Fruit fly (Drosophila melanogaster) whole organism, embryonic: ENCODE results near the gene CG6195.

Experiments
- BEAF-32 ChIP-seq: fragments of 200-800 bp; sonication (Bioruptor generic); optimal IDR thresholded peaks from 3 replicates; lab custom pipeline; 2017; ENCODE audit warnings: missing biosample characterization, missing genetic modification characterization, mild to moderate bottlenecking, moderate library complexity, missing genetic modification reagents
- Bdp1 ChIP-seq: fragments of 200-800 bp; sonication (Bioruptor generic); optimal IDR thresholded peaks from 3 replicates; lab custom pipeline; 2016; ENCODE audit warnings: missing biosample characterization, missing genetic modification characterization
- CG1024 ChIP-seq: fragments of 200-800 bp; sonication (Bioruptor generic); IDR thresholded peaks from 2 replicates; pipeline ENCODE4 v1.3.6; 2022; ENCODE audit warnings: missing biosample characterization, missing genetic modification characterization
- CG10321 ChIP-seq: fragments of 200-800 bp; sonication (Bioruptor generic); IDR thresholded peaks from 2 replicates; pipeline ENCODE4 v1.3.6; 2022; ENCODE audit warnings: missing biosample characterization, missing genetic modification characterization
- CG10543 ChIP-seq: fragments of 200-800 bp; sonication (Bioruptor generic); optimal IDR thresholded peaks from 3 replicates; lab custom pipeline; 2017; ENCODE audit warnings: missing biosample characterization, mild to moderate bottlenecking, missing genetic modification characterization, moderate library complexity
- CG10979 ChIP-seq: fragments of 200-800 bp; sonication (Bioruptor generic); optimal IDR thresholded peaks from 2 replicates; lab custom pipeline; 2018; ENCODE audit warnings: missing biosample characterization, mild to moderate bottlenecking, missing genetic modification characterization, moderate library complexity
- CG11398 ChIP-seq: fragments of 200-800 bp; sonication (Bioruptor generic); optimal IDR thresholded peaks from 2 replicates; lab custom pipeline; 2016; ENCODE audit warnings: missing biosample characterization, missing genetic modification characterization
- CG11560 ChIP-seq: fragments of 200-800 bp; sonication (Bioruptor generic); IDR thresholded peaks from 3 replicates; pipeline ENCODE4 v1.3.6; 2022; ENCODE audit warnings: missing biosample characterization, missing genetic modification characterization
- CG11695 ChIP-seq: fragments of 200-800 bp; sonication (Bioruptor generic); IDR thresholded peaks from 3 replicates; pipeline ENCODE4 v1.3.6; 2022; ENCODE audit warnings: missing biosample characterization, missing genetic modification characterization
- CG13296 ChIP-seq: fragments of 200-800 bp; sonication (Bioruptor generic); optimal IDR thresholded peaks from 3 replicates; lab custom pipeline; 2018; ENCODE audit warnings: missing biosample characterization, mild to moderate bottlenecking, missing genetic modification characterization
- CG17912 ChIP-seq: fragments of 200-800 bp; sonication (Bioruptor generic); optimal IDR thresholded peaks from 2 replicates; lab custom pipeline; 2018; ENCODE audit warnings: missing biosample characterization, mild to moderate bottlenecking, missing genetic modification characterization
- CG1792 ChIP-seq: fragments of 200-800 bp; sonication (Bioruptor generic); optimal IDR thresholded peaks from 2 replicates; lab custom pipeline; 2016; ENCODE audit warnings: missing biosample characterization, missing genetic modification characterization
- CG18599 ChIP-seq: fragments of 200-800 bp; sonication (Bioruptor generic); optimal IDR thresholded peaks from 3 replicates; lab custom pipeline; 2017; ENCODE audit warnings: missing biosample characterization, missing genetic modification characterization, mild to moderate bottlenecking, moderate library complexity, missing genetic modification reagents
- CG2199 ChIP-seq: fragments of 200-800 bp; sonication (Bioruptor generic); IDR thresholded peaks from 3 replicates; pipeline ENCODE4 v1.3.6; 2022; ENCODE audit warnings: missing biosample characterization, missing genetic modification characterization
- CG3065 ChIP-seq: fragments of 200-800 bp; sonication (Bioruptor generic); optimal IDR thresholded peaks from 2 replicates; lab custom pipeline; 2016; ENCODE audit warnings: missing biosample characterization, missing genetic modification characterization
- CG32532 ChIP-seq: fragments of 200-800 bp; sonication (Bioruptor generic); IDR thresholded peaks from 2 replicates; pipeline ENCODE4 v1.3.6; 2022; ENCODE audit warnings: missing biosample characterization, missing genetic modification characterization
- CG34422 ChIP-seq: fragments of 200-800 bp; sonication (Bioruptor generic); IDR thresholded peaks from 3 replicates; pipeline ENCODE4 v1.3.6; 2022; ENCODE audit warnings: missing biosample characterization, missing genetic modification characterization
- CG3995 ChIP-seq: fragments of 200-800 bp; sonication (Bioruptor generic); optimal IDR thresholded peaks from 3 replicates; lab custom pipeline; 2016; ENCODE audit warnings: missing biosample characterization, missing genetic modification characterization
- CG6272 ChIP-seq: fragments of 200-800 bp; sonication (Bioruptor generic); IDR thresholded peaks from 2 replicates; pipeline ENCODE4 v1.3.6; 2022; ENCODE audit warnings: missing biosample characterization, missing genetic modification characterization
- CG7745 ChIP-seq: fragments of 200-800 bp; sonication (Bioruptor generic); optimal IDR thresholded peaks from 2 replicates; lab custom pipeline; 2018; ENCODE audit warnings: missing biosample characterization, mild to moderate bottlenecking, missing genetic modification characterization, moderate library complexity
- CG8944 ChIP-seq: fragments of 200-800 bp; sonication (Bioruptor generic); optimal IDR thresholded peaks from 3 replicates; lab custom pipeline; 2016; ENCODE audit warnings: missing biosample characterization, missing genetic modification characterization
- CG9437 ChIP-seq: fragments of 200-800 bp; sonication (Bioruptor generic); optimal IDR thresholded peaks from 2 replicates; lab custom pipeline; 2018; ENCODE audit warnings: missing biosample characterization, mild to moderate bottlenecking, missing genetic modification characterization
- CG9609 ChIP-seq: fragments of 200-800 bp; sonication (Bioruptor generic); optimal IDR thresholded peaks from 3 replicates; lab custom pipeline; 2016; ENCODE audit warnings: missing biosample characterization, missing genetic modification characterization
- CG9932 ChIP-seq: fragments of 200-800 bp; sonication (Bioruptor generic); IDR thresholded peaks from 2 replicates; pipeline ENCODE4 v1.3.6; 2022; ENCODE audit warnings: missing biosample characterization, missing genetic modification characterization
- CoRest ChIP-seq: fragments of 200-800 bp; sonication (Bioruptor generic); optimal IDR thresholded peaks from 3 replicates; lab custom pipeline; 2018; ENCODE audit warnings: missing biosample characterization, mild to moderate bottlenecking, missing genetic modification characterization, moderate library complexity
- Deaf1 ChIP-seq: fragments of 200-800 bp; optimal IDR thresholded peaks from 3 replicates; lab custom pipeline; 2019; ENCODE audit warnings: missing biosample characterization, mild to moderate bottlenecking, missing genetic modification characterization, moderate library complexity
- Ets65A ChIP-seq: fragments of 200-800 bp; sonication (Bioruptor generic); peaks from one replicate; lab custom pipeline; 2016; ENCODE audit warnings: missing biosample characterization, missing genetic modification characterization
- Fer2 ChIP-seq: fragments of 200-800 bp; sonication (Bioruptor generic); optimal IDR thresholded peaks from 2 replicates; lab custom pipeline; 2018; ENCODE audit warnings: missing biosample characterization, mild to moderate bottlenecking, missing genetic modification characterization, moderate library complexity
- HLHmδ ChIP-seq: fragments of 200-800 bp; sonication (Bioruptor generic); optimal IDR thresholded peaks from 2 replicates; lab custom pipeline; 2018; ENCODE audit warnings: missing biosample characterization, mild to moderate bottlenecking, missing genetic modification characterization, moderate library complexity
- MTF-1 ChIP-seq: fragments of 200-800 bp; sonication (Bioruptor generic); optimal IDR thresholded peaks from 2 replicates; lab custom pipeline; 2018; ENCODE audit warnings: missing biosample characterization, mild to moderate bottlenecking, missing genetic modification characterization, borderline replicate concordance
- NFAT ChIP-seq: fragments of 200-800 bp; sonication (Bioruptor generic); IDR thresholded peaks from 2 replicates; pipeline ENCODE4 v1.3.6; 2022; ENCODE audit warnings: missing biosample characterization, missing genetic modification characterization
- Nf-YB ChIP-seq: fragments of 200-800 bp; sonication (Bioruptor generic); optimal IDR thresholded peaks from 3 replicates; lab custom pipeline; 2019; ENCODE audit warnings: missing biosample characterization, mild to moderate bottlenecking, missing genetic modification characterization, moderate library complexity
- Rfx ChIP-seq: fragments of 200-800 bp; sonication (Bioruptor generic); IDR thresholded peaks from 2 replicates; pipeline ENCODE4 v1.3.6; 2022; ENCODE audit warnings: missing biosample characterization, missing genetic modification characterization
- Sin3A ChIP-seq: fragments of >200 bp; optimal IDR thresholded peaks from 2 replicates; lab custom pipeline; 2018
- Stat92E ChIP-seq, 3 experiments: fragments of >200 bp in 2 of 3; fragments of 200-800 bp in 1 of 3; sonication (Bioruptor generic) in 1 of 3; optimal IDR thresholded peaks; 2 replicates each; lab custom pipeline; 2017 to 2019; ENCODE audit warnings: missing biosample characterization in 3 of 3, missing genetic modification characterization in 3 of 3, mild to moderate bottlenecking in 1 of 3, moderate library complexity in 1 of 3
- ara ChIP-seq: fragments of 200-800 bp; sonication (Bioruptor generic); IDR thresholded peaks from 2 replicates; pipeline ENCODE4 v1.3.6; 2022; ENCODE audit warnings: missing biosample characterization, missing genetic modification characterization
- crp ChIP-seq, 2 experiments: fragments of 200-800 bp; sonication (Bioruptor generic); optimal IDR thresholded peaks; 2 replicates in 1 of 2; 3 replicates in 1 of 2; lab custom pipeline; 2017; ENCODE audit warnings: missing biosample characterization in 2 of 2, missing genetic modification characterization in 2 of 2, mild to moderate bottlenecking in 1 of 2, moderate library complexity in 1 of 2
- dmrt11E ChIP-seq: fragments of 200-800 bp; sonication (Bioruptor generic); optimal IDR thresholded peaks from 3 replicates; lab custom pipeline; 2018; ENCODE audit warnings: missing biosample characterization, mild to moderate bottlenecking, missing genetic modification characterization, moderate library complexity
- fd96Cb ChIP-seq: fragments of 200-800 bp; sonication (Bioruptor generic); optimal IDR thresholded peaks from 2 replicates; lab custom pipeline; 2018; ENCODE audit warnings: missing biosample characterization, mild to moderate bottlenecking, missing genetic modification characterization, moderate library complexity
- her ChIP-seq: fragments of 200-800 bp; sonication (Bioruptor generic); optimal IDR thresholded peaks from 2 replicates; lab custom pipeline; 2016; ENCODE audit warnings: missing biosample characterization, missing genetic modification characterization
- insv ChIP-seq, 2 experiments: fragments of 200-800 bp; sonication (Bioruptor generic); optimal IDR thresholded peaks; 3 replicates each; lab custom pipeline; 2016 to 2018; ENCODE audit warnings: missing biosample characterization in 2 of 2, missing genetic modification characterization in 2 of 2
- luna ChIP-seq: fragments of 200-800 bp; sonication (Bioruptor generic); optimal IDR thresholded peaks from 2 replicates; lab custom pipeline; 2016; ENCODE audit warnings: missing biosample characterization, missing genetic modification characterization
- maf-S ChIP-seq: fragments of 200-800 bp; sonication (Bioruptor generic); optimal IDR thresholded peaks from 2 replicates; lab custom pipeline; 2016; ENCODE audit warnings: missing biosample characterization, missing genetic modification characterization
- mld ChIP-seq: fragments of 200-800 bp; sonication (Bioruptor generic); IDR thresholded peaks from 3 replicates; pipeline ENCODE4 v1.3.6; 2022; ENCODE audit warnings: missing biosample characterization, missing genetic modification characterization; ENCODE audit not compliant: partially characterized antibody
- p53 ChIP-seq: fragments of 200-800 bp; sonication (Bioruptor generic); optimal IDR thresholded peaks from 2 replicates; lab custom pipeline; 2016; ENCODE audit warnings: missing biosample characterization, missing genetic modification characterization
- pnt ChIP-seq: fragments of 200-800 bp; sonication (Bioruptor generic); optimal IDR thresholded peaks from 3 replicates; lab custom pipeline; 2016; ENCODE audit warnings: missing biosample characterization, missing genetic modification characterization
- run ChIP-seq: fragments of 200-800 bp; sonication (Bioruptor generic); optimal IDR thresholded peaks from 3 replicates; lab custom pipeline; 2018; ENCODE audit warnings: missing biosample characterization, mild to moderate bottlenecking, missing genetic modification characterization
- sisA ChIP-seq: fragments of 200-800 bp; sonication (Bioruptor generic); IDR thresholded peaks from 2 replicates; pipeline ENCODE4 v1.3.6; 2022; ENCODE audit warnings: missing biosample characterization, missing genetic modification characterization
- slou ChIP-seq: fragments of 200-800 bp; sonication (Bioruptor generic); optimal IDR thresholded peaks from 3 replicates; lab custom pipeline; 2016; ENCODE audit warnings: missing biosample characterization, missing genetic modification characterization
- sr ChIP-seq: fragments of 200-800 bp; sonication (Bioruptor generic); IDR thresholded peaks from 3 replicates; pipeline ENCODE4 v1.3.6; 2022; ENCODE audit warnings: missing biosample characterization, missing genetic modification characterization
- tin ChIP-seq: fragments of 200-800 bp; sonication (Bioruptor generic); optimal IDR thresholded peaks from 3 replicates; lab custom pipeline; 2016; ENCODE audit warnings: missing biosample characterization, missing genetic modification characterization
- toy ChIP-seq: fragments of 200-800 bp; sonication (Bioruptor generic); IDR thresholded peaks from 2 replicates; pipeline ENCODE4 v1.3.6; 2022; ENCODE audit warnings: missing biosample characterization, missing genetic modification characterization

Gene CG6195

DNA sequence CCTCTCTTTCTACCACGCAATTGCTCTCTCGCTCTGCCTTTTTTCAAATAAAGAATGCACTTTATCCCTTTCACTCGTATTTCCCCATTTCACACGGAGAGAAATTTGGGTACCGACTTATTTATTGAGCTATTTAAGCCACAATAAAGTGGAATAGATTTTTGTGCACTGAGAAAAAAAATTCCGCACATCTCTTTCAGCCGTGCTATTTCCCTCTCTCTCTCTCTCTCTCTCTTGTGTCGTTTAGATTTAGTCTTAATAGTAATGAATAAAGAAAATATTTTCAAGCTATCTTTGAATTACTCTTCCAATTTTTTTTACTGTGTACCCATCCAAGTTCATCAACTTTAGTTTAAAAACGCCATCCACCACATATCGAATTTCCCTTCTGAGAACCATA, 24.6 kb downstream of the CG6195 start (continued):
- TF ChIP-seq CG8944 (GFP tag; lab: Kevin White, UChicago) (peak; percentile 56), CG17912 (GFP tag; lab: Kevin White, UChicago) (no peak), her (GFP tag; lab: Kevin White, UChicago) (peak; percentile 26), CG2199 (GFP tag; lab: Robert Waterston, UW) (no peak), Sin3A (lab: Kevin White, UChicago) (no peak), CG10321 (peak; percentile 37; the same call in 1 of the 2 replicates), ara (GFP tag; lab: Robert Waterston, UW) (peak; percentile 33; the same call in 1 of the 2 replicates), CG3065 (GFP tag; lab: Kevin White, UChicago) (no peak), CG3995 (GFP tag; lab: Kevin White, UChicago) (no peak), CoRest (peak; percentile 46), maf-S (peak; percentile 62), insv (GFP tag; optimal IDR thresholded peaks at IDR 0.05; lab: Kevin White, UChicago) (no peak), Deaf1 (no peak), pnt (GFP tag; lab: Kevin White, UChicago) (peak; percentile 57), Rfx (GFP tag; lab: Robert Waterston, UW) (peak; percentile 79), CG13296 (no peak), run (tag; lab: Kevin White, UChicago) (no peak), CG11560 (tag; lab: Robert Waterston, UW) (no peak), CG10543 (GFP tag; lab: Kevin White, UChicago) (no peak), slou (GFP tag; lab: Kevin White, UChicago) (no peak), Bdp1 (GFP tag; lab: Kevin White, UChicago) (no peak), CG6272 (GFP tag; lab: Robert Waterston, UW) (no peak), luna (GFP tag; lab: Kevin White, UChicago) (no peak), BEAF-32 (GFP tag; lab: Kevin White, UChicago) (no peak), CG9932 (GFP tag; lab: Robert Waterston, UW) (peak; percentile 54; the same call in 1 of the 2 replicates), fd96Cb (peak; percentile 62), CG34422 (GFP tag; lab: Robert Waterston, UW) (peak; percentile 74; the same call in 2 of the 3 replicates), mld (GFP tag; lab: Robert Waterston, UW) (no peak), CG9437 (GFP tag; lab: Kevin White, UChicago) (peak; percentile 26), sr (GFP tag; lab: Robert Waterston, UW) (no peak), toy (GFP tag; lab: Robert Waterston, UW) (no peak), dmrt11E (tag; lab: Kevin White, UChicago) (no peak), tin (GFP tag; lab: Kevin White, UChicago) (peak; percentile 37), Ets65A (peak; percentile 93), CG9609 (GFP tag; lab: Kevin White, UChicago) (peak; percentile 25), CG10979 (tag; lab: Kevin White, UChicago) (peak; percentile 56), CG32532 (GFP tag; lab: Robert Waterston, UW) (peak; percentile 77), HLHmδ (GFP tag; lab: Kevin White, UChicago) (no peak), CG7745 (tag; lab: Kevin White, UChicago) (no peak), CG18599 (peak; percentile 55), NFAT (GFP tag; lab: Robert Waterston, UW) (peak; percentile 59; the same call in 1 of the 2 replicates), sisA (peak; percentile 74), p53 (GFP tag; lab: Kevin White, UChicago) (no peak), CG11398 (GFP tag; lab: Kevin White, UChicago) (no peak), Stat92E (GFP tag; optimal IDR thresholded peaks at IDR 0.05; lab: Kevin White, UChicago) (no peak), Nf-YB (no peak), crp (GFP tag; optimal IDR thresholded peaks at IDR 0.05; lab: Kevin White, UChicago) (no peak), Fer2 (tag; lab: Kevin White, UChicago) (no peak), MTF-1 (no peak), CG11695 (GFP tag; lab: Robert Waterston, UW) (peak; percentile 68; the same call in 2 of the 3 replicates), CG1024 (GFP tag; lab: Robert Waterston, UW) (no peak), CG1792 (peak; percentile 27)
